Worm (Caenorhabditis elegans) whole organism, L4/young adult: ENCODE results near the gene F09G2.2.

ENCODE experiments used
- W03F9.2 ChIP-seq: fragments of 150-350 bp; optimal IDR thresholded peaks from 2 replicates; lab custom pipeline; 2014; ENCODE audit warnings: missing biosample characterization, missing genetic modification characterization
- dao-5 ChIP-seq: sonication (generic microtip); optimal IDR thresholded peaks from 2 replicates; lab custom pipeline; 2016; ENCODE audit warnings: missing genotype, missing genetic modification characterization, moderate library complexity, missing compliant biosample characterization
- him-1 ChIP-seq: sonication (generic microtip); optimal IDR thresholded peaks from 2 replicates; lab custom pipeline; 2016; ENCODE audit warnings: missing genotype, missing genetic modification reagents, missing genetic modification characterization, missing compliant biosample characterization

- no peak for TF ChIP-seq him-1
- TF ChIP-seq W03F9.2 (tag; lab: Kevin White, UChicago), result no peak
- TF ChIP-seq dao-5 (tag; lab: Kevin White, UChicago), result no peak
These were observed 320 bp downstream of the F09G2.2 start for ce11 chrV:7197036-7197435.
